Worm (Caenorhabditis elegans): ENCODE measurements around the gene rfl-1.

rfl-1 gene

DNA sequence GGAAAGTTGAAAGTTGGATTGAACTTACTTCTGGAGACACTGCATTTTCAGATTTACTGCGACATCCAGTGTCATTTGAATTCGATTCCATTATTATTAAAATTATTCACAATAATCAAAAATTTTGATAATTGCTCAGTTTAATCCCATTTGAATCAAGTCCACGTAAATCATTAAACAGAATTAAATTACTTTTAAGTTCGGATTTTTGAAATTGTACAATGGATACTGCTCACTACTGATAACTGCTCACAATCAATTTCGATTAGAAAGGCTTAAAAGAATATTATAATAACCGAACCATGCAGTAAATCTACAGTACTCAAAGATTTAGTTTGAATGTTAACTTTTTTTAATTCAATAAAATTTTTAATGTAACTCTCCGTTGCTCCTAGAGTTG, 43.2 kb downstream of the rfl-1 start, which contains the start of gene R01H2.4:
TSS of gene R01H2.4 (minus strand) at position 101 of the 400 bp plus-strand sequence.
- TF ChIP-seq isw-1 (GFP tag; IDR thresholded peaks at IDR 0.05) (no peak), fkh-8 (tag; optimal IDR thresholded peaks at IDR 0.05) (no peak), sptf-1 (tag; optimal IDR thresholded peaks at IDR 0.05) (no peak), C16A3.4 (tag; optimal IDR thresholded peaks at IDR 0.05) (no peak), nhr-11 (tag; optimal IDR thresholded peaks at IDR 0.05) (no peak)

- TF ChIP-seq dsc-1 (tag; optimal IDR thresholded peaks at IDR 0.05) (no peak), lin-35 (GFP tag; optimal IDR thresholded peaks at IDR 0.05) (peak in 1 of 2 experiments; percentile 13), efl-1 (optimal IDR thresholded peaks at IDR 0.05) (no peak), efl-1 (GFP tag; optimal IDR thresholded peaks at IDR 0.05 in 1 of 2) (peak in 1 of 2 experiments; percentile 93), ztf-4 (tag; optimal IDR thresholded peaks at IDR 0.05) (no peak), dpl-1 (GFP tag; optimal IDR thresholded peaks at IDR 0.05) (peak in 1 of 3 experiments; percentile 3)
Observed at ce11 chrIII:7067385-7067896, 46.4 kb downstream of the rfl-1 start, which contains the start of gene ger-1. ger-1 (minus strand) TSS chrIII:7067477.

ce11 chrIII:7068520-7069113, 47.6 kb downstream of the rfl-1 start, which contains the start of the genes ubc-18 and R01H2.8:
ubc-18 (minus strand) TSS chrIII:7068570.
R01H2.8 (plus strand) TSS chrIII:7069063.
- TF ChIP-seq fos-1 (tag; optimal IDR thresholded peaks at IDR 0.05) (no peak), snpc-4 (tag; optimal IDR thresholded peaks at IDR 0.05) (no peak), xbp-1 (tag; optimal IDR thresholded peaks at IDR 0.05) (peak; percentile 42), mep-1 (tag; optimal IDR thresholded peaks at IDR 0.05) (peak; percentile 62), blmp-1 (tag; optimal IDR thresholded peaks at IDR 0.05) (peak; percentile 23), sptf-1 (tag; optimal IDR thresholded peaks at IDR 0.05) (no peak), aly-2 (tag; optimal IDR thresholded peaks at IDR 0.05) (peak; percentile 2), nhr-20 (tag; optimal IDR thresholded peaks at IDR 0.05) (peak; percentile 41), snu-23 (GFP tag; optimal IDR thresholded peaks at IDR 0.05) (peak; percentile 68), dpl-1 (GFP tag; optimal IDR thresholded peaks at IDR 0.05) (peak; percentile 89 to 95 (median 94)), tlp-1 (tag; optimal IDR thresholded peaks at IDR 0.05) (no peak), nhr-77 (tag; optimal IDR thresholded peaks at IDR 0.05) (no peak), lir-3 (tag; optimal IDR thresholded peaks at IDR 0.05; ENCODE audit: poor library complexity) (peak; percentile 11), ama-1 (optimal IDR thresholded peaks at IDR 0.05) (no peak), zip-4 (GFP tag; optimal IDR thresholded peaks at IDR 0.05) (no peak), sup-37 (GFP tag; optimal IDR thresholded peaks at IDR 0.05) (no peak), nhr-19 (GFP tag; conservative IDR thresholded peaks at IDR 0.05) (peak; percentile 27; the same call in 1 of the 2 replicates), F16B12.6 (tag; optimal IDR thresholded peaks at IDR 0.05) (peak; percentile 88), lin-13 (GFP tag; optimal IDR thresholded peaks at IDR 0.05) (no peak), fkh-8 (tag; optimal IDR thresholded peaks at IDR 0.05) (peak; percentile 34), unc-30 (tag; optimal IDR thresholded peaks at IDR 0.05) (no peak), ceh-82 (tag; optimal IDR thresholded peaks at IDR 0.05) (peak in 1 of 3 experiments; percentile 51), elt-2 (tag; optimal IDR thresholded peaks at IDR 0.05) (no peak), hpl-2 (GFP tag; optimal IDR thresholded peaks at IDR 0.05) (no peak), tbx-2 (tag; optimal IDR thresholded peaks at IDR 0.05) (no peak), lin-15B (tag; optimal IDR thresholded peaks at IDR 0.05) (no peak), nhr-28 (tag; optimal IDR thresholded peaks at IDR 0.05) (no peak), nhr-11 (tag; optimal IDR thresholded peaks at IDR 0.05) (no peak), ztf-11 (tag; optimal IDR thresholded peaks at IDR 0.05) (no peak), rnt-1 (tag; optimal IDR thresholded peaks at IDR 0.05) (peak; percentile 47), lsy-2 (tag; optimal IDR thresholded peaks at IDR 0.05) (peak; percentile 51 to 79), ceh-63 (GFP tag; optimal IDR thresholded peaks at IDR 0.05) (no peak), nhr-71 (tag; optimal IDR thresholded peaks at IDR 0.05) (peak; percentile 61), pag-3 (tag; optimal IDR thresholded peaks at IDR 0.05; ENCODE audit: borderline replicate concordance, insufficient read depth) (no peak), C04F5.9 (tag; optimal IDR thresholded peaks at IDR 0.05) (no peak), jun-1 (tag; optimal IDR thresholded peaks at IDR 0.05) (no peak), aha-1 (tag; optimal IDR thresholded peaks at IDR 0.05) (no peak), grh-1 (GFP tag; IDR thresholded peaks at IDR 0.05) (no peak), elt-3 (tag; optimal IDR thresholded peaks at IDR 0.05) (peak in 1 of 6 experiments; percentile 33), fkh-4 (tag; optimal IDR thresholded peaks at IDR 0.05; ENCODE audit: borderline replicate concordance) (no peak), nhr-85 (tag) (peak; percentile 57)
